Worm (Caenorhabditis elegans) whole organism, late embryonic: ENCODE measurements around the gene T10D4.11.

ENCODE experiments used
- C08G9.2 ChIP-seq: sonication (generic microtip); optimal IDR thresholded peaks from 2 replicates; lab custom pipeline; 2016; ENCODE audit warnings: mild to moderate bottlenecking, missing genetic modification characterization, moderate library complexity, missing compliant biosample characterization
- C38D4.7 ChIP-seq: fragments of 200-800 bp; sonication (Bioruptor generic); optimal IDR thresholded peaks from 2 replicates; lab custom pipeline; 2018; ENCODE audit warnings: mild to moderate bottlenecking, missing genetic modification characterization, moderate library complexity, missing compliant biosample characterization
- T23F11.4 ChIP-seq: fragments of 200-800 bp; sonication (Bioruptor generic); optimal IDR thresholded peaks from 2 replicates; lab custom pipeline; 2018; ENCODE audit warnings: mild to moderate bottlenecking, missing genetic modification characterization, missing compliant biosample characterization
- Y22D7AL.16 ChIP-seq: sonication (generic microtip); optimal IDR thresholded peaks from 2 replicates; lab custom pipeline; 2016; ENCODE audit warnings: missing genetic modification characterization, missing compliant biosample characterization
- ceh-14 ChIP-seq: sonication (generic microtip); optimal IDR thresholded peaks from 2 replicates; lab custom pipeline; 2016; ENCODE audit warnings: missing genotype, missing genetic modification characterization, missing compliant biosample characterization
- ceh-18 ChIP-seq: sonication (generic microtip); optimal IDR thresholded peaks from 2 replicates; lab custom pipeline; 2016; ENCODE audit warnings: missing genetic modification characterization, missing compliant biosample characterization
- ceh-2 ChIP-seq: sonication (generic microtip); optimal IDR thresholded peaks from 2 replicates; lab custom pipeline; 2016; ENCODE audit warnings: missing genotype, missing genetic modification characterization, missing compliant biosample characterization
- ceh-22 ChIP-seq: sonication (generic microtip); optimal IDR thresholded peaks from 2 replicates; lab custom pipeline; 2017; ENCODE audit warnings: missing biosample characterization, missing genetic modification characterization
- ceh-24 ChIP-seq: sonication (generic microtip); optimal IDR thresholded peaks from 2 replicates; lab custom pipeline; 2016; ENCODE audit warnings: mild to moderate bottlenecking, missing genetic modification characterization, missing compliant biosample characterization
- ceh-30 ChIP-seq: fragments of 150-350 bp; optimal IDR thresholded peaks from 2 replicates; lab custom pipeline; 2014; ENCODE audit warnings: missing biosample characterization, missing genetic modification characterization
- ceh-31 ChIP-seq: sonication (generic microtip); optimal IDR thresholded peaks from 2 replicates; lab custom pipeline; 2016; ENCODE audit warnings: missing genetic modification characterization, missing compliant biosample characterization
- ceh-34 ChIP-seq: sonication (generic microtip); optimal IDR thresholded peaks from 2 replicates; lab custom pipeline; 2016; ENCODE audit warnings: mild to moderate bottlenecking, missing genetic modification characterization, missing compliant biosample characterization
- ceh-45 ChIP-seq: fragments of 200-800 bp; sonication (Bioruptor generic); IDR thresholded peaks from 2 replicates; pipeline ENCODE4 v1.3.6; 2022; ENCODE audit warnings: missing genetic modification reagents, missing genetic modification characterization, missing compliant biosample characterization
- ceh-48 ChIP-seq: sonication (generic microtip); optimal IDR thresholded peaks from 2 replicates; lab custom pipeline; 2016; ENCODE audit warnings: missing genetic modification characterization, inconsistent platforms, missing compliant biosample characterization
- ceh-6 ChIP-seq: fragments of 200-800 bp; sonication (Bioruptor generic); optimal IDR thresholded peaks from 2 replicates; lab custom pipeline; 2018; ENCODE audit warnings: mild to moderate bottlenecking, missing genetic modification characterization, missing compliant biosample characterization
- ceh-9 ChIP-seq: sonication (generic microtip); optimal IDR thresholded peaks from 2 replicates; lab custom pipeline; 2016; ENCODE audit warnings: mild to moderate bottlenecking, missing genetic modification characterization, inconsistent platforms, missing compliant biosample characterization
- che-1 ChIP-seq: sonication (generic microtip); optimal IDR thresholded peaks from 2 replicates; lab custom pipeline; 2016; ENCODE audit warnings: mild to moderate bottlenecking, missing genetic modification characterization, missing compliant biosample characterization
- dmd-4 ChIP-seq: sonication (generic microtip); optimal IDR thresholded peaks from 2 replicates; lab custom pipeline; 2016; ENCODE audit warnings: borderline replicate concordance, missing genetic modification characterization, missing compliant biosample characterization
- dve-1 ChIP-seq: sonication (generic microtip); optimal IDR thresholded peaks from 2 replicates; lab custom pipeline; 2017; ENCODE audit warnings: antibody characterized with exemption, mild to moderate bottlenecking, missing genetic modification characterization, missing compliant biosample characterization
- elt-4 ChIP-seq: sonication (generic microtip); optimal IDR thresholded peaks from 2 replicates; lab custom pipeline; 2016; ENCODE audit warnings: missing genetic modification characterization, missing compliant biosample characterization
- fkh-10 ChIP-seq: fragments of 150-350 bp; optimal IDR thresholded peaks from 2 replicates; lab custom pipeline; 2014; ENCODE audit warnings: missing biosample characterization, missing genetic modification reagents, missing genetic modification characterization
- fkh-6 ChIP-seq: sonication (generic microtip); optimal IDR thresholded peaks from 2 replicates; lab custom pipeline; 2016; ENCODE audit warnings: missing genetic modification characterization, missing compliant biosample characterization
- hlh-15 ChIP-seq: sonication (generic microtip); optimal IDR thresholded peaks from 2 replicates; lab custom pipeline; 2016; ENCODE audit warnings: missing genetic modification characterization, missing compliant biosample characterization
- hlh-6 ChIP-seq: sonication (generic microtip); optimal IDR thresholded peaks from 2 replicates; lab custom pipeline; 2016; ENCODE audit warnings: missing genotype, missing genetic modification characterization, missing compliant biosample characterization
- lim-6 ChIP-seq: sonication (generic microtip); optimal IDR thresholded peaks from 2 replicates; lab custom pipeline; 2016; ENCODE audit warnings: missing genetic modification characterization, missing compliant biosample characterization
- madf-2 ChIP-seq: sonication (generic microtip); optimal IDR thresholded peaks from 2 replicates; lab custom pipeline; 2017; ENCODE audit warnings: missing genetic modification characterization, missing compliant biosample characterization
- mec-3 ChIP-seq: sonication (generic microtip); optimal IDR thresholded peaks from 2 replicates; lab custom pipeline; 2016; ENCODE audit warnings: borderline replicate concordance, missing genetic modification characterization, missing compliant biosample characterization
- nfya-1 ChIP-seq: sonication (generic microtip); optimal IDR thresholded peaks from 2 replicates; lab custom pipeline; 2017; ENCODE audit warnings: missing genetic modification characterization, mild to moderate bottlenecking, missing compliant biosample characterization, antibody characterized with exemption, moderate library complexity
- nhr-11 ChIP-seq: fragments of 150-350 bp; optimal IDR thresholded peaks from 2 replicates; lab custom pipeline; 2014; ENCODE audit warnings: missing biosample characterization, missing genetic modification characterization
- nhr-232 ChIP-seq: sonication (generic microtip); optimal IDR thresholded peaks from 2 replicates; lab custom pipeline; 2016; ENCODE audit warnings: missing genetic modification characterization, missing compliant biosample characterization
- npax-4 ChIP-seq: sonication (generic microtip); optimal IDR thresholded peaks from 2 replicates; lab custom pipeline; 2016; ENCODE audit warnings: missing genetic modification characterization, missing compliant biosample characterization
- odd-2 ChIP-seq: sonication (generic microtip); optimal IDR thresholded peaks from 2 replicates; lab custom pipeline; 2017; ENCODE audit warnings: antibody characterized with exemption, mild to moderate bottlenecking, missing genetic modification characterization, missing compliant biosample characterization
- pat-9 ChIP-seq: fragments of 200-800 bp; sonication (Bioruptor generic); optimal IDR thresholded peaks from 2 replicates; lab custom pipeline; 2018; ENCODE audit warnings: mild to moderate bottlenecking, missing genetic modification characterization, moderate library complexity, missing compliant biosample characterization
- pha-2 ChIP-seq: sonication (generic microtip); optimal IDR thresholded peaks from 2 replicates; lab custom pipeline; 2017; ENCODE audit warnings: mild to moderate bottlenecking, missing genetic modification characterization, missing compliant biosample characterization
- pha-4 ChIP-seq: fragments of 150-350 bp; optimal IDR thresholded peaks from 2 replicates; lab custom pipeline; 2018; ENCODE audit warnings: missing biosample characterization, missing genetic modification reagents, missing genetic modification characterization
- sdc-2 ChIP-seq: sonication (generic microtip); optimal IDR thresholded peaks from 2 replicates; lab custom pipeline; 2016; ENCODE audit warnings: missing genotype, missing genetic modification characterization, missing compliant biosample characterization
- syd-9 ChIP-seq: sonication (generic microtip); optimal IDR thresholded peaks from 2 replicates; lab custom pipeline; 2016; ENCODE audit warnings: mild to moderate bottlenecking, missing genetic modification characterization, moderate library complexity, missing compliant biosample characterization
- tbx-2 ChIP-seq: sonication (generic microtip); optimal IDR thresholded peaks from 2 replicates; lab custom pipeline; 2016; ENCODE audit warnings: missing genetic modification characterization, missing compliant biosample characterization
- tbx-7 ChIP-seq: sonication (generic microtip); optimal IDR thresholded peaks from 2 replicates; lab custom pipeline; 2016; ENCODE audit warnings: missing genotype, missing genetic modification characterization, missing compliant biosample characterization
- unc-42 ChIP-seq: sonication (generic microtip); optimal IDR thresholded peaks from 2 replicates; lab custom pipeline; 2016; ENCODE audit warnings: missing genotype, missing genetic modification characterization, missing compliant biosample characterization
- unc-55 ChIP-seq: sonication (generic microtip); optimal IDR thresholded peaks from 2 replicates; lab custom pipeline; 2017; ENCODE audit warnings: missing biosample characterization, missing genetic modification reagents, missing genetic modification characterization
- zip-5 ChIP-seq: sonication (generic microtip); optimal IDR thresholded peaks from 2 replicates; lab custom pipeline; 2016; ENCODE audit warnings: missing genetic modification characterization, missing compliant biosample characterization
- ztf-16 ChIP-seq: sonication (generic microtip); optimal IDR thresholded peaks from 2 replicates; lab custom pipeline; 2017; ENCODE audit warnings: missing genetic modification characterization, missing compliant biosample characterization

The T10D4.11 gene

ce11 chrII:3118907-3119382 is 30.5 kb downstream of the T10D4.11 start, which contains the start of gene T10D4.6:
T10D4.6 (plus strand) TSS chrII:3119332.
- peak; percentile 42 for TF ChIP-seq nfya-1 (tag; lab: Kevin White, UChicago)
- TF ChIP-seq ceh-2, result peak; percentile 0
- no peak for TF ChIP-seq ceh-45 (GFP tag; lab: Robert Waterston, UW)
- TF ChIP-seq ceh-34, result peak; percentile 40
- TF ChIP-seq ceh-6, result no peak
- TF ChIP-seq tbx-2 (tag; lab: Kevin White, UChicago), result peak; percentile 70
- TF ChIP-seq ceh-18 (tag; lab: Kevin White, UChicago), result no peak
- peak; percentile 34 for TF ChIP-seq unc-42 (tag; lab: Kevin White, UChicago)
- TF ChIP-seq fkh-10 (GFP tag; lab: Kevin White, UChicago), result no peak
- no peak for TF ChIP-seq hlh-6
- TF ChIP-seq ceh-31, result peak; percentile 27
- peak; percentile 71 for TF ChIP-seq ceh-48 (tag; lab: Kevin White, UChicago)

- no peak for TF ChIP-seq pat-9 (tag; lab: Kevin White, UChicago)
- no peak for TF ChIP-seq mec-3 (tag; lab: Kevin White, UChicago)
- TF ChIP-seq tbx-2 (tag; lab: Kevin White, UChicago), result no peak
These were observed 31.9 kb downstream of the T10D4.11 start, which contains the start of gene T10D4.7 for ce11 chrII:3117471-3117870. T10D4.7 (plus strand) TSS chrII:3117771.

DNA sequence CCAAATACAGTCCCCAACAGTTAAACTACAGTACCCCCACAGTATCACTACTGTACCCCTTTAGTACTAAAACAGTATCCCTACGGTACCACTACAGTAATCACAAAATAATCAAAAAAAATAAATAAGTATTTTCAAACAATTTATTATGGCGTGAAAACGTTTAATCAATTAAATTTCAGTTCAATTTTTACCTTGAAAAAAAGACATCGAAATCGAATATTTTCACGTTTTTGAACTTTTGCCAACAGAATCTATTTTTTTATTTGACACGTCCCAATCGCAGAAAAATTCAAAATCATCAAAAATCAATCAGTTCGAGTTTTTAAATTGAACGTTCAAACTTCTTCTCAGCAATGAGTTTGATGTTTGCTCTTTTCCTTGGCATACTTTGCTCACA is 35.5 kb downstream of the T10D4.11 start, which contains the start of gene clec-123:
TSS of gene clec-123 (plus strand) at position 301 of the 400 bp plus-strand sequence.
- no peak for TF ChIP-seq ceh-2
- no peak for TF ChIP-seq T23F11.4 (GFP tag; lab: Kevin White, UChicago)
- TF ChIP-seq lim-6, result no peak
- TF ChIP-seq sdc-2, result no peak
- no peak for TF ChIP-seq madf-2 (tag; lab: Kevin White, UChicago)
- TF ChIP-seq npax-4 (tag; lab: Kevin White, UChicago), result no peak
- TF ChIP-seq hlh-15 (tag; lab: Kevin White, UChicago), result no peak
- TF ChIP-seq dmd-4 (tag; lab: Kevin White, UChicago), result no peak
- TF ChIP-seq Y22D7AL.16 (tag; lab: Kevin White, UChicago), result no peak
- TF ChIP-seq nhr-232 (tag; lab: Kevin White, UChicago), result no peak
- TF ChIP-seq ceh-14, result no peak
- TF ChIP-seq ceh-6, result no peak
- TF ChIP-seq C38D4.7 (GFP tag; lab: Kevin White, UChicago), result no peak
- TF ChIP-seq elt-4 (tag; lab: Kevin White, UChicago), result no peak
- TF ChIP-seq ceh-48 (tag; lab: Kevin White, UChicago), result no peak
- no peak for TF ChIP-seq nhr-11

DNA sequence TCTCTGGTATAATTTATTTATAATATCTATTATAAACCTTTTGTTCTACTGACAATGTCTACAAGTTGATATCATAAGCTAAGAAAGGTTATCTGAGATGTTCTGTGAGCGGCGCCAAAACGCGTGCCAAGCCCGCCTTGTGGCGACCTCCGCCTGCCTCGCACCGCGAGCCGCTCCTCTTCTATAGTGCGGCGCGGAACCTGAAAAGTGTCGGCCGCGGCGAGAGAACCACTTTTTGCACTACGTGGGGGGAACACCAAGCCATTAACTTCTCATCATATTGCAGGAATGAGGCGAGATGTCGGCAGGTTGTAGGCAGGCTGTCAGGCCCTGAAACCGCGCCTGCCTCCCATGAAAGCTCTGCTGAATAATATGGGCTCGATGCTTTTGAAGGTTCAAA is 36.1 kb downstream of the T10D4.11 start:
- no peak for TF ChIP-seq unc-55 (GFP tag; lab: Kevin White, UChicago)
- no peak for TF ChIP-seq fkh-6 (tag; lab: Kevin White, UChicago)
- TF ChIP-seq ceh-24 (tag; lab: Kevin White, UChicago), result no peak
- TF ChIP-seq lim-6, result no peak
- TF ChIP-seq che-1, result no peak
- no peak for TF ChIP-seq dve-1
- TF ChIP-seq ceh-6, result no peak
- TF ChIP-seq pha-2 (tag; lab: Kevin White, UChicago), result no peak
- TF ChIP-seq ceh-45 (GFP tag; lab: Robert Waterston, UW), result no peak
- TF ChIP-seq zip-5 (tag; lab: Kevin White, UChicago), result no peak

DNA sequence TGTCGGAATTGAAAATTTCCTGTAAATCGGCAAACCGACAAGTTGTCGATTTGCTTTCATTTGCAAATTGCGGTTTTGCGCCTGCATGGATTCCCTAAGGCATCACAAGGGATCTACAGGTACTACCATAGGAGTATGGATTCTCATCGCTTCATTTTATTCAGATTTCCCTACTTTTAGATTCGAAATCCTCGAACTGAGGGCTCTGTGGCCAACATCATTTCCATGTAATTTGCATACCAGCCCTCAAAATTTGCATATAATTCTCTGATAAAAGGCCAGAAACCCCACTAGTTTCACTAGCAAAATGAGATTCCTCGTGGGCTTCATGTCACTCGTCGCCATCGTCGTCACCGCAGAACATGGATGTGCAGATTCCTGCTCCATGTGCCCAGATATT is 37.1 kb downstream of the T10D4.11 start, which contains the start of gene Y25C1A.2:
TSS of gene Y25C1A.2 (plus strand) at position 301 of the 400 bp plus-strand sequence.
- TF ChIP-seq ceh-45 (GFP tag; lab: Robert Waterston, UW) (no peak), T23F11.4 (GFP tag; lab: Kevin White, UChicago) (no peak), tbx-7 (no peak), pha-4 (tag; lab: Kevin White, UChicago) (no peak), ceh-34 (no peak), ceh-30 (tag; lab: Kevin White, UChicago) (no peak), ceh-9 (tag; lab: Kevin White, UChicago) (no peak), sdc-2 (no peak), syd-9 (tag; lab: Kevin White, UChicago) (no peak), unc-42 (tag; lab: Kevin White, UChicago) (no peak), ceh-22 (tag; lab: Kevin White, UChicago) (no peak), ztf-16 (tag; lab: Kevin White, UChicago) (no peak), pat-9 (tag; lab: Kevin White, UChicago) (no peak), odd-2 (no peak), hlh-15 (tag; lab: Kevin White, UChicago) (no peak), C08G9.2 (tag; lab: Kevin White, UChicago) (no peak)
